Worm (Caenorhabditis elegans) whole organism, L2 larva: ENCODE data around the gene ZK1098.6.

ENCODE experiments used
- ZK546.5 ChIP-seq: sonication (generic microtip); optimal IDR thresholded peaks from 2 replicates; lab custom pipeline; 2017; ENCODE audit warnings: missing biosample characterization, missing genetic modification characterization
- alr-1 ChIP-seq: fragments of 150-350 bp; optimal IDR thresholded peaks from 2 replicates; lab custom pipeline; 2014; ENCODE audit warnings: missing biosample characterization, missing genetic modification characterization
- ama-1 ChIP-seq: fragments of 150-350 bp; optimal IDR thresholded peaks from 2 replicates; lab custom pipeline; 2018; ENCODE audit warnings: inconsistent platforms
- blmp-1 ChIP-seq: sonication (generic microtip); optimal IDR thresholded peaks from 2 replicates; lab custom pipeline; 2017; ENCODE audit warnings: missing genetic modification characterization, mild to moderate bottlenecking, missing compliant biosample characterization, antibody characterized with exemption, moderate library complexity; ENCODE audit not compliant: insufficient read depth
- ceh-82 ChIP-seq: fragments of 150-350 bp; optimal IDR thresholded peaks from 2 replicates; lab custom pipeline; 2014; ENCODE audit warnings: missing biosample characterization, missing genetic modification characterization
- fos-1 ChIP-seq: fragments of 150-350 bp; optimal IDR thresholded peaks from 2 replicates; lab custom pipeline; 2014; ENCODE audit warnings: missing biosample characterization, missing genetic modification characterization
- nhr-237 ChIP-seq: fragments of 150-350 bp; optimal IDR thresholded peaks from 2 replicates; lab custom pipeline; 2014; ENCODE audit warnings: missing biosample characterization, missing genetic modification characterization
- peb-1 ChIP-seq: fragments of 150-350 bp; optimal IDR thresholded peaks from 2 replicates; lab custom pipeline; 2014; ENCODE audit warnings: missing biosample characterization, missing genetic modification characterization
- sem-4 ChIP-seq: fragments of 150-350 bp; optimal IDR thresholded peaks from 2 replicates; lab custom pipeline; 2014; ENCODE audit warnings: missing biosample characterization, missing genetic modification reagents, missing genetic modification characterization
- snpc-4 ChIP-seq: fragments of 150-350 bp; optimal IDR thresholded peaks from 2 replicates; lab custom pipeline; 2014; ENCODE audit warnings: missing biosample characterization, missing genetic modification characterization
- unc-39 ChIP-seq: fragments of 150-350 bp; optimal IDR thresholded peaks from 2 replicates; lab custom pipeline; 2014; ENCODE audit warnings: missing biosample characterization, missing genetic modification characterization

ce11 chrIII:9523581-9523980 lies 3.4 kb upstream of the ZK1098.6 start, which contains the start of gene mrps-23:
- TF ChIP-seq sem-4 (tag; lab: Kevin White, UChicago) (no peak), peb-1 (no peak), unc-39 (no peak), nhr-237 (tag; lab: Kevin White, UChicago) (no peak), blmp-1 (no peak), ama-1 (lab: Kevin White, UChicago) (no peak), fos-1 (tag; lab: Kevin White, UChicago) (no peak), ZK546.5 (tag; lab: Kevin White, UChicago) (no peak), snpc-4 (tag; lab: Kevin White, UChicago) (no peak), ceh-82 (tag; lab: Kevin White, UChicago) (no peak), alr-1 (tag; lab: Kevin White, UChicago) (no peak)
